Worm (Caenorhabditis elegans) whole organism, L4 larva: ENCODE results near the gene sex-1.

Experiments used
- F49E8.2 ChIP-seq: sonication (generic microtip); optimal IDR thresholded peaks from 2 replicates; lab custom pipeline; 2016; ENCODE audit warnings: missing compliant biosample characterization, mild to moderate bottlenecking, missing genetic modification characterization, borderline replicate concordance
- ZK546.5 ChIP-seq, 2 experiments: sonication (generic microtip); optimal IDR thresholded peaks; 2 replicates each; lab custom pipeline; 2017; ENCODE audit warnings: missing biosample characterization in 2 of 2, missing genetic modification characterization in 2 of 2
- aly-2 ChIP-seq: sonication (generic microtip); optimal IDR thresholded peaks from 2 replicates; lab custom pipeline; 2018; ENCODE audit warnings: missing biosample characterization, missing genetic modification characterization
- ceh-44 ChIP-seq: fragments of 200-800 bp; sonication (Bioruptor generic); IDR thresholded peaks from 2 replicates; pipeline ENCODE4 v1.3.6; 2022; ENCODE audit warnings: missing genetic modification reagents, missing genetic modification characterization, missing compliant biosample characterization
- daf-12 ChIP-seq: fragments of 150-350 bp; optimal IDR thresholded peaks from 2 replicates; lab custom pipeline; 2014; ENCODE audit warnings: missing biosample characterization, missing genetic modification reagents, missing genetic modification characterization
- mdl-1 ChIP-seq, 2 experiments: fragments of 150-350 bp in 1 of 2; sonication (generic microtip) in 1 of 2; optimal IDR thresholded peaks; 2 replicates each; lab custom pipeline; 2014 to 2017; ENCODE audit warnings: missing biosample characterization in 2 of 2, missing genetic modification characterization in 2 of 2
- pha-4 ChIP-seq, 2 experiments: fragments of 150-350 bp in 1 of 2; fragments of 200-800 bp in 1 of 2; sonication (Bioruptor generic) in 1 of 2; IDR thresholded peaks in 1 of 2; optimal IDR thresholded peaks in 1 of 2; 2 replicates each; pipeline versions ENCODE4 v1.3.6 to Lab custom; 2014 to 2022; ENCODE audit warnings: missing genetic modification characterization in 2 of 2, missing genetic modification reagents in 2 of 2, missing biosample characterization in 1 of 2, missing compliant biosample characterization in 1 of 2
- unc-130 ChIP-seq: sonication (generic microtip); optimal IDR thresholded peaks from 2 replicates; lab custom pipeline; 2016; ENCODE audit warnings: missing genetic modification reagents, missing genetic modification characterization, missing compliant biosample characterization
- vab-7 ChIP-seq: fragments of 200-800 bp; sonication (Bioruptor generic); IDR thresholded peaks from 2 replicates; pipeline ENCODE4 v1.3.6; 2022; ENCODE audit warnings: missing genetic modification reagents, missing genetic modification characterization, missing compliant biosample characterization
- zfp-2 ChIP-seq: sonication (generic microtip); optimal IDR thresholded peaks from 2 replicates; lab custom pipeline; 2016; ENCODE audit warnings: mild to moderate bottlenecking, missing genetic modification characterization, missing compliant biosample characterization

DNA sequence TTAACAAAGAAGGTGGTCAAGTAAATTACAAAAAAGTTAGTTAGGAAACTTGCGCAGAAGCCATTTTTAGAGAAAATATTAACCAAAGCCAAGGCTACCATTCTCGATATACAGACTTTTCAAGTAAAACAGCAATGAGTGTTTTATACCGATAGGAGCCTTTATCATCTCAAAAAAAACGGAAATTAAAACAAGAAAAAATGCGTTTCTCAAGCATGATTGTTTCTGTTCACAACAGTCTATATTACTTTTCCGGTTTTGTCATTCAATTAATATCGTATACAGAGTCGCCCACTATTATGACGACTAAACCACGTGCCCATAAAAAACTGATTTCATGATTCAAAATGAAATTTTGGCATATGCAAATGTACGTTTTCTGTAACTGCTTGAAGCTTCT lies 35.7 kb upstream of the sex-1 start, which contains the start of gene str-74:
- TF ChIP-seq ceh-44 (no peak), aly-2 (no peak), zfp-2 (tag; lab: Kevin White, UChicago) (no peak), mdl-1 (tag; optimal IDR thresholded peaks at IDR 0.05; lab: Kevin White, UChicago) (no peak), vab-7 (GFP tag; lab: Robert Waterston, UW) (no peak), unc-130 (GFP tag; lab: Kevin White, UChicago) (no peak), pha-4 (GFP tag; IDR thresholded peaks at IDR 0.05; lab: Robert Waterston, UW) (no peak), pha-4 (tag; optimal IDR thresholded peaks at IDR 0.05; lab: Kevin White, UChicago) (no peak), ZK546.5 (tag; optimal IDR thresholded peaks at IDR 0.05; lab: Kevin White, UChicago) (no peak), F49E8.2 (tag; lab: Kevin White, UChicago) (no peak), daf-12 (tag; lab: Kevin White, UChicago) (no peak)
